Fruit fly (Drosophila melanogaster): ENCODE measurements around the gene SmydA-3.

Gene SmydA-3

dm6 chr2L:10888827-10889226 is 38.9 kb downstream of the SmydA-3 start, which contains the start of gene CG14071:
TSS of gene CG14071 (minus strand) at chr2L:10888927.
- TF ChIP-seq CG17359 (tag; optimal IDR thresholded peaks at IDR 0.05), result no peak
- TF ChIP-seq CG4404 (GFP tag; IDR thresholded peaks at IDR 0.05), result no peak
- no peak for TF ChIP-seq Hr39 (optimal IDR thresholded peaks at IDR 0.05)
- no peak for TF ChIP-seq pros (GFP tag; optimal IDR thresholded peaks at IDR 0.05)
- no peak for TF ChIP-seq scrt (GFP tag; optimal IDR thresholded peaks at IDR 0.05)
- TF ChIP-seq CG31224 (GFP tag; IDR thresholded peaks at IDR 0.05), result no peak
- TF ChIP-seq trh (GFP tag; optimal IDR thresholded peaks at IDR 0.05), result no peak
- no peak for TF ChIP-seq tap (tag; optimal IDR thresholded peaks at IDR 0.05)
- no peak for TF ChIP-seq da (GFP tag; optimal IDR thresholded peaks at IDR 0.05)
- no peak for TF ChIP-seq Lim3 (GFP tag; IDR thresholded peaks at IDR 0.05)
- TF ChIP-seq CG1792 (GFP tag; optimal IDR thresholded peaks at IDR 0.05), result no peak
- no peak for TF ChIP-seq ATbp (GFP tag; optimal IDR thresholded peaks at IDR 0.05)
- TF ChIP-seq fu2 (GFP tag; optimal IDR thresholded peaks at IDR 0.05), result no peak
- no peak for TF ChIP-seq CG30431 (GFP tag; optimal IDR thresholded peaks at IDR 0.05)
- TF ChIP-seq CG1233 (GFP tag; optimal IDR thresholded peaks at IDR 0.05), result no peak
- TF ChIP-seq Nf-YB (GFP tag; optimal IDR thresholded peaks at IDR 0.05), result no peak
- TF ChIP-seq gce (GFP tag; IDR thresholded peaks at IDR 0.05), result no peak
- no peak for TF ChIP-seq caup (GFP tag; optimal IDR thresholded peaks at IDR 0.05; ENCODE audit: severe bottlenecking)

- no peak for TF ChIP-seq Ssrp (tag; optimal IDR thresholded peaks at IDR 0.05)
- no peak for TF ChIP-seq Dref (GFP tag; IDR thresholded peaks at IDR 0.05)
- no peak for TF ChIP-seq sisA (GFP tag; IDR thresholded peaks at IDR 0.05)
- no peak for TF ChIP-seq bsh (GFP tag; optimal IDR thresholded peaks at IDR 0.05)
- TF ChIP-seq Jarid2 (GFP tag; optimal IDR thresholded peaks at IDR 0.05), result no peak
- no peak for TF ChIP-seq CG8281 (tag; optimal IDR thresholded peaks at IDR 0.05)
- TF ChIP-seq B-H1 (GFP tag; IDR thresholded peaks at IDR 0.05), result no peak
- no peak for TF ChIP-seq bbx (GFP tag; IDR thresholded peaks at IDR 0.05; ENCODE audit: partially characterized antibody)
- TF ChIP-seq H2.0 (GFP tag; IDR thresholded peaks at IDR 0.05), result no peak
- no peak for TF ChIP-seq Antp (GFP tag; optimal IDR thresholded peaks at IDR 0.05)
- TF ChIP-seq cwo (GFP tag; optimal IDR thresholded peaks at IDR 0.05), result no peak
- no peak for TF ChIP-seq CrebB (tag; optimal IDR thresholded peaks at IDR 0.05)
- no peak for TF ChIP-seq Ptx1 (GFP tag; IDR thresholded peaks at IDR 0.05)
- TF ChIP-seq Ets97D (GFP tag; optimal IDR thresholded peaks at IDR 0.05), result no peak
- TF ChIP-seq sd (tag; optimal IDR thresholded peaks at IDR 0.05), result no peak
- TF ChIP-seq CG12071 (GFP tag; optimal IDR thresholded peaks at IDR 0.05), result no peak
- TF ChIP-seq wor (GFP tag; IDR thresholded peaks at IDR 0.05), result no peak
- no peak for TF ChIP-seq CG3726 (GFP tag; IDR thresholded peaks at IDR 0.05)
Observed at dm6 chr2L:10901685-10902084, 51.7 kb downstream of the SmydA-3 start, which contains the start of gene CG14070. TSS of gene CG14070 (minus strand) at chr2L:10901785.

All from whole organism, embryonic.